Worm (Caenorhabditis elegans): Measurements from ENCODE around the gene R186.3.
A peak's percentile ranks its signal among the peaks of the same experiment; 100 is the strongest.

R186.3 gene

DNA sequence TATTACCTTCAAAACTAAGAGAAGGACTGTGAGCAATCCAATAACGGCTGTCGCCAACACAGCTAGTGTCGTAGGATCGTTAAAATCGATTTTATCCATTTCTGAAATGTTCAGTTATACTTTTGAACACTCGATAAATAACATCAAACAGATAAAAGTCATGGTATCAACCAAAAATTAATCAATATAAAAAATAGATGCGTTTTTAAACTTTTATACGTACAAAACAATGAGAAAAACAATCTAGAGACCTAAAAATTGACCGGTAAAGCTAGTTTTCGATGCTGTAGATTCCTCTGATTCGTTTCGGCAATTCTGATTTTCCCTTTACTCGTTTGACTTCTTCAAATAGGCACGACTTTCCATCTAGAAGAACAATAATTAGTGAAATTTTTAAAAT lies at the start of gene R186.3:
R186.3 (minus strand) TSS at position 101 of the 400 bp plus-strand sequence.
- no peak for TF ChIP-seq fkh-3 (tag; optimal IDR thresholded peaks at IDR 0.05)
- TF ChIP-seq T07F8.4 (tag; optimal IDR thresholded peaks at IDR 0.05) = no peak
- TF ChIP-seq F37B4.10 (GFP tag; IDR thresholded peaks at IDR 0.05) = no peak
- TF ChIP-seq ztf-3 (GFP tag; optimal IDR thresholded peaks at IDR 0.05) = no peak
- no peak for TF ChIP-seq madf-8 (GFP tag; conservative IDR thresholded peaks at IDR 0.05)
- no peak for TF ChIP-seq dpl-1 (GFP tag; optimal IDR thresholded peaks at IDR 0.05)
- no peak for TF ChIP-seq sea-2 (GFP tag; IDR thresholded peaks at IDR 0.05)
- TF ChIP-seq ztf-25 (GFP tag; IDR thresholded peaks at IDR 0.05) = no peak
- TF ChIP-seq hmg-20 (GFP tag; IDR thresholded peaks at IDR 0.05) = no peak
- no peak for TF ChIP-seq cebp-2 (GFP tag; IDR thresholded peaks at IDR 0.05)
- no peak for TF ChIP-seq Y95B8A.8 (GFP tag; IDR thresholded peaks at IDR 0.05)

DNA sequence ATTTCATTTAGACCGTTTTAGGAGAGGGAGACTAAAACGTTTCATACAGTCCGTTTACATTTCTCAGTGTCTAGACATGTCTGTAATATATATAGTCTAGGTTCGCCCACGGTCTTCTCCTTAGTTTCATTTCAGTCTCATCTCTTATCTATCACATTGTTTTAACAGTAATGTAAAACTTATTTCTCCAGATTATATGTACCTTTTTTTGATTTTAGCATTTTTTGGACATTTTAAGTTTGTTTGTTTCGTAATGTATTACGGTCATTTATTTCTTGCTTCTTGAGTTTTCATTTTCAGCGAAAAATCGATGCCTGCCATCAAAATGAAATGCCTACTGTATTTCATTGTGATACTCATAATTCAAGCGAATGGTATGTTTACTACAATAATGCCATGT lies 46.8 kb upstream of the R186.3 start, which contains the start of gene F15B9.6:
F15B9.6 (plus strand) TSS at position 301 of the 400 bp plus-strand sequence.
- TF ChIP-seq him-1 (tag; optimal IDR thresholded peaks at IDR 0.05) (no peak), hlh-12 (tag; optimal IDR thresholded peaks at IDR 0.05) (no peak)

DNA sequence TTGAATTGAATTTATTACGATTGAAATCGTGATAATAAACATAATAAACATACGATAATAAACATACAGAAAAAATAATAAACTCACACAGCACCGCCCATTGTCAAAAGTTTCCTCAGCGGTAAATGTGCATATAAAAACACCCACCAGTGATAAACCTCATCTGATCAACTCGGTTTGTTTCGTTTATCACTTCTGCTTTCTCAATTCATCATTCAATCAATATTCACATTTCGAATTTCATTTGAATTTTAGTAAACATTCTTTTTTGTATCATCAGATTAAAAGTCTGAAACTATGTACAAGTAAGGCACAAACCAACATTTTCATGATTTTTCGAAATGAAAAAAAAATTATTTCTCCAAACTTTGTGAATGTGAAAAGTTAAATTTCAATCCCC lies 46.1 kb upstream of the R186.3 start, which contains the start of gene try-10:
try-10 (minus strand) TSS at position 101 of the 400 bp plus-strand sequence.
- no peak for TF ChIP-seq F10E7.11 (tag; optimal IDR thresholded peaks at IDR 0.05)
- TF ChIP-seq lsl-1 (GFP tag; optimal IDR thresholded peaks at IDR 0.05) = no peak
- no peak for TF ChIP-seq nfya-1 (tag; optimal IDR thresholded peaks at IDR 0.05; ENCODE audit: borderline replicate concordance, insufficient read depth)
- no peak for TF ChIP-seq K12H6.12 (tag; optimal IDR thresholded peaks at IDR 0.05)
- TF ChIP-seq madf-8 (GFP tag; conservative IDR thresholded peaks at IDR 0.05) = no peak
- TF ChIP-seq nhr-90 (tag; optimal IDR thresholded peaks at IDR 0.05) = no peak
- TF ChIP-seq ztf-3 (GFP tag; optimal IDR thresholded peaks at IDR 0.05) = no peak
- TF ChIP-seq hmg-20 (GFP tag; IDR thresholded peaks at IDR 0.05) = no peak
- TF ChIP-seq lin-40 (tag; optimal IDR thresholded peaks at IDR 0.05) = no peak
- no peak for TF ChIP-seq sdz-38 (tag; optimal IDR thresholded peaks at IDR 0.05)
- no peak for TF ChIP-seq sea-2 (GFP tag; IDR thresholded peaks at IDR 0.05)
- no peak for TF ChIP-seq ets-4 (GFP tag; optimal IDR thresholded peaks at IDR 0.05)
- no peak for TF ChIP-seq egl-44 (GFP tag; IDR thresholded peaks at IDR 0.05)
- TF ChIP-seq bed-2 (GFP tag; IDR thresholded peaks at IDR 0.05) = no peak
- no peak for TF ChIP-seq egrh-3 (GFP tag; IDR thresholded peaks at IDR 0.05)
- TF ChIP-seq rcor-1 (GFP tag; IDR thresholded peaks at IDR 0.05) = no peak
- TF ChIP-seq T07F8.4 (tag; optimal IDR thresholded peaks at IDR 0.05) = no peak
- TF ChIP-seq attf-5 (GFP tag; optimal IDR thresholded peaks at IDR 0.05) = no peak
- no peak for TF ChIP-seq hmg-1.2 (GFP tag; IDR thresholded peaks at IDR 0.05)

DNA sequence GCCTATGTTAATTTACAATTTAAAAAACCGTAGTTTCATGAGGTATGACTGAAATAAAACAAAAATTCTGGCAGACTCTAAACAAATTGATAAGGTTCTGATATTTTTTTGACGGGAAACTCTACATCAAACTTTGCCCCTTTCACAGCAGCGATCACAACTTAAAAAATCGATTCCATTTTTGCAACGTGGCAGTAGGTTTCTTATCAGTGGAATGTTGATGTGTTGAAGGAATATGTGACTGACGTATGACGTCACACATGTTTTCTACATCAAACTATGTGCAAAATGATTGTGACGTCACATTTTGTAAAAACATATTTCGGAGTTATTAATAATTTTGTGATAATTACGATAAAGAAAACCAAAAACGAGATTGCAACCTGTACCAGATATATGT lies 44.9 kb upstream of the R186.3 start:
- TF ChIP-seq let-607 (tag; optimal IDR thresholded peaks at IDR 0.05) (peak; percentile 58 to 92), zim-3 (tag; optimal IDR thresholded peaks at IDR 0.05) (no peak), F23B12.7 (tag; optimal IDR thresholded peaks at IDR 0.05; ENCODE audit: insufficient read depth) (no peak), mes-4 (tag; optimal IDR thresholded peaks at IDR 0.05) (no peak), unc-62 (GFP tag; optimal IDR thresholded peaks at IDR 0.05) (peak; percentile 22), Y53G8AR.9 (GFP tag; conservative IDR thresholded peaks at IDR 0.05) (no peak), somi-1 (GFP tag; optimal IDR thresholded peaks at IDR 0.05) (no peak), lin-54 (GFP tag; optimal IDR thresholded peaks at IDR 0.05) (no peak), gei-17 (GFP tag; optimal IDR thresholded peaks at IDR 0.05) (no peak), ceh-79 (tag; optimal IDR thresholded peaks at IDR 0.05) (no peak), tbp1 (GFP tag; optimal IDR thresholded peaks at IDR 0.05) (peak; percentile 1), aptf-3 (GFP tag; IDR thresholded peaks at IDR 0.05) (no peak), lir-1 (GFP tag; conservative IDR thresholded peaks at IDR 0.05) (no peak), ztf-22 (GFP tag; optimal IDR thresholded peaks at IDR 0.05) (no peak), cebp-1 (GFP tag; IDR thresholded peaks at IDR 0.05) (no peak), cebp-1 (tag; optimal IDR thresholded peaks at IDR 0.05) (peak; percentile 23), lag-1 (GFP tag; IDR thresholded peaks at IDR 0.05) (no peak), rcor-1 (GFP tag; IDR thresholded peaks at IDR 0.05) (no peak), unc-130 (GFP tag; optimal IDR thresholded peaks at IDR 0.05) (no peak), sptf-2 (GFP tag; optimal IDR thresholded peaks at IDR 0.05) (no peak)

Measured in whole organism, young adult.